Worm (Caenorhabditis elegans) whole organism, dauer: ENCODE results near the gene M02B1.4.

ENCODE experiments used
- unc-62 ChIP-seq: sonication (generic microtip); optimal IDR thresholded peaks from 2 replicates; lab custom pipeline; 2017; ENCODE audit warnings: missing biosample characterization, missing genetic modification reagents, missing genetic modification characterization

Gene M02B1.4

DNA sequence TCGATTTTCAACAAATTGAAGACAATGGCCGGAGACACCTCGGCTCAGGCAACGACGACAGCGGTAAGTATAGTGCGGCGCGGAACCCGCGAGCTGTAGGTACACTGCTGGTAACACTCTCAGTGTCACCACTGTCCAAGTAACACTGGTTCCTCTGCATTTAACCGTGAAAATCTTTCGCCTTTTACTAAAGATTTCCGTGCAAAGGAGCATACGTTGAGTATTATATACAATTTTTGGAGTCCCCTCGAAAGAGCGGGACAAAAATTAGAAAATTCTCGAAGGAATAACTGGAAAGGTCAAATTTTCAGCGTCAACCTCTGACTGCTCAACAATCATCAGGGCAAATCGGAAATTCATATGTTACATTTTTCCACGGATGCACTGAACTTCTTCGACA lies 39.1 kb downstream of the M02B1.4 start:
- no peak for TF ChIP-seq unc-62 (GFP tag; lab: Kevin White, UChicago)

- TF ChIP-seq unc-62 (GFP tag; lab: Kevin White, UChicago), result no peak
Measured at ce11 chrIV:12783165-12783564, 41.9 kb downstream of the M02B1.4 start.

- no peak for TF ChIP-seq unc-62 (GFP tag; lab: Kevin White, UChicago)
Measured at ce11 chrIV:12781804-12782449, 43.2 kb downstream of the M02B1.4 start.

DNA sequence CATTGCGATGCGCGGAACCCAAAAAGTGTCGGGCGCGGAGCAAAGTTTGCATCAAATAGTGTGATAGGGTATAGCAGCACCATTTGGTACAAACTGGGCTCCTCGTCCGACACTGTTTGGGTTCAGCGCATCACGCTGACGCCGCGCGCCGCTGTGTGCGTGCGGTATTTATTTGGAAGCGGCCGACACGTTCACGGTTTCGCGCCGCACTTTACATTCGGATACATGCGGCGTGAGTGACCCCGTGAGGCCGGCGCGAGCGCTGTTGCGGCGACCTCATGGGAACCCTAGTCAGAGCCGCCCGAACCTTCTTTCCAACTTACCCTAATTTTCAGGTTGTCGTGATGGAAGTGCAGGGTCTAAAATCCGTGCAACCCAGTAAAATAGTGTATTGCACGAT lies 44.1 kb downstream of the M02B1.4 start:
- TF ChIP-seq unc-62 (GFP tag; lab: Kevin White, UChicago), result no peak
